Fruit fly (Drosophila melanogaster): ENCODE measurements around the gene PolrMT.
A peak's percentile ranks its signal among the peaks of the same experiment; 100 is the strongest.

PolrMT gene

DNA sequence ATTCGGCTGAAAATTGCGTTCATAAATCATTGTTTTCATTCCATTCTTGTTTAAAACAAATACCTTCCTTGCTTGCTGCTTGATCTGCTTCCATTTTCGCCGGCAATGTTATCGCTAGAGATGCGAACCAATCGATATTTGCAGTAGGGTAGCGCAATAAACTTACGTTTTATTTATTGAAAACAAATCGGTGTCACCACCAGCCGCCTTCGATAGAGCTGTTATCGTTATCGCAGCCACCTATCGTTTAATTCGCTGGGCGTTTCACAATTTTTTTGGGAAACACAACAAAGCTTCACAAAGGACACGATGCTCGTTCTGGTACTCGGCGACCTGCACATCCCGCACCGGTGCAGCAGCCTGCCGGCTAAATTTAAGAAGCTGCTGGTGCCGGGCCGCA lies 42.4 kb upstream of the PolrMT start, which contains the start of the genes Tfb4 and Vps29 (continued):
- TF ChIP-seq chm (GFP tag; IDR thresholded peaks at IDR 0.05) = peak; percentile 30; the same call in 1 of the 2 replicates
- no peak for TF ChIP-seq CG15011 (GFP tag; optimal IDR thresholded peaks at IDR 0.05)
- 0 out of 2 replicates have a peak, but pooled peaks have one; percentile 35 for TF ChIP-seq CG9215 (GFP tag; IDR thresholded peaks at IDR 0.05)
- TF ChIP-seq bowl (GFP tag; IDR thresholded peaks at IDR 0.05) = peak; percentile 16; the same call in 1 of the 2 replicates
- TF ChIP-seq ind (GFP tag; optimal IDR thresholded peaks at IDR 0.05) = peak; percentile 56
- peak; percentile 42 for TF ChIP-seq pum (GFP tag; optimal IDR thresholded peaks at IDR 0.05)
- TF ChIP-seq Drgx (GFP tag; IDR thresholded peaks at IDR 0.05) = 0 out of 2 replicates have a peak, but pooled peaks have one; percentile 34
- peak; percentile 31 for TF ChIP-seq dm (GFP tag; optimal IDR thresholded peaks at IDR 0.05)
- no peak for TF ChIP-seq Dip2 (GFP tag; IDR thresholded peaks at IDR 0.05)
- no peak for TF ChIP-seq H15 (GFP tag; IDR thresholded peaks at IDR 0.05)
- TF ChIP-seq ken (GFP tag; IDR thresholded peaks at IDR 0.05) = peak; percentile 61; the same call in 2 of the 3 replicates
- no peak for TF ChIP-seq wor (GFP tag; IDR thresholded peaks at IDR 0.05)
- peak; percentile 94 for TF ChIP-seq CG6791 (GFP tag; IDR thresholded peaks at IDR 0.05; ENCODE audit: partially characterized antibody)
- peak; percentile 19; the same call in 1 of the 2 replicates for TF ChIP-seq CG42726 (GFP tag; IDR thresholded peaks at IDR 0.05; ENCODE audit: partially characterized antibody)
- TF ChIP-seq ttk (GFP tag; IDR thresholded peaks at IDR 0.05) = no peak
- TF ChIP-seq Hmx (GFP tag; optimal IDR thresholded peaks at IDR 0.05) = no peak
- peak; percentile 69 for TF ChIP-seq CG2116 (GFP tag; optimal IDR thresholded peaks at IDR 0.05)
- TF ChIP-seq sna (GFP tag; IDR thresholded peaks at IDR 0.05; ENCODE audit: partially characterized antibody) = peak; percentile 89
- TF ChIP-seq Sry-δ (GFP tag; optimal IDR thresholded peaks at IDR 0.05) = peak; percentile 94
- peak; percentile 21 for TF ChIP-seq CG10654 (GFP tag; optimal IDR thresholded peaks at IDR 0.05)
- TF ChIP-seq phol (tag; optimal IDR thresholded peaks at IDR 0.05) = peak; percentile 48
- TF ChIP-seq amos (GFP tag; IDR thresholded peaks at IDR 0.05; ENCODE audit: partially characterized antibody) = peak; percentile 87
- no peak for TF ChIP-seq pb (GFP tag; optimal IDR thresholded peaks at IDR 0.05)
- TF ChIP-seq HLH54F (GFP tag; optimal IDR thresholded peaks at IDR 0.05) = peak; percentile 69
- TF ChIP-seq CG43689 (GFP tag; IDR thresholded peaks at IDR 0.05) = no peak
- TF ChIP-seq CG2712 (tag; optimal IDR thresholded peaks at IDR 0.05) = peak; percentile 49
- peak; percentile 65 for TF ChIP-seq row (GFP tag; IDR thresholded peaks at IDR 0.05)
- peak; percentile 55 for TF ChIP-seq chn (GFP tag; optimal IDR thresholded peaks at IDR 0.05)
- peak; percentile 18 for TF ChIP-seq CG3065 (GFP tag; optimal IDR thresholded peaks at IDR 0.05)
- peak; percentile 28 to 73 for TF ChIP-seq dpn (GFP tag; optimal IDR thresholded peaks at IDR 0.05)
- peak; percentile 42 for TF ChIP-seq CG7271 (tag; optimal IDR thresholded peaks at IDR 0.05)
- peak; percentile 12 for TF ChIP-seq CG16863 (GFP tag; optimal IDR thresholded peaks at IDR 0.05)
- peak; percentile 24; the same call in 1 of the 3 replicates for TF ChIP-seq Aef1 (GFP tag; IDR thresholded peaks at IDR 0.05)
- no peak for TF ChIP-seq Nf-YB (GFP tag; optimal IDR thresholded peaks at IDR 0.05)

DNA sequence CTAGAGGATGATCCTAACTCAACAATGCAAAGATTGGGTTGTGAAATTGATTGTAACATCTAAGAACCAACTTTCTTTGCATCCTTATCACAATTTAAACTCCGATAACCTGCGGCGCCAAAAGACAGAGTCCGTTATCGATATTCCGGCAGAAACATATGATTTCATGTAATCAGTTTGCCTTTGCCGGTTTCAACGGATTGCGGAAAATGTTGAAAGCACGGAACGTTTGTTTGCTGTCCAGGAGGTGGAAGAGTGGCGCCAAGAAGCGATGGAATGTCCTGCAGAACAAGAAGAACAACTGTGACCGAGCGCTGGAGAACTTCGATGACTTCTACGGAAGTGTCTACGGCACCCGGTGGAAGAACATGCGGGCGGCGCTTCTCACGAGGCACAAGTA lies 39.5 kb upstream of the PolrMT start:
- TF ChIP-seq CG6683 (GFP tag; optimal IDR thresholded peaks at IDR 0.05) (no peak), Dll (GFP tag; IDR thresholded peaks at IDR 0.05; ENCODE audit: partially characterized antibody) (peak; percentile 72), CG10462 (GFP tag; optimal IDR thresholded peaks at IDR 0.05) (no peak), fd96Cb (tag; optimal IDR thresholded peaks at IDR 0.05) (no peak), Ada2b (GFP tag; IDR thresholded peaks at IDR 0.05) (no peak), CG14860 (GFP tag; IDR thresholded peaks at IDR 0.05; ENCODE audit: partially characterized antibody) (peak; percentile 59; the same call in 2 of the 3 replicates), Camta (GFP tag; optimal IDR thresholded peaks at IDR 0.05) (no peak), NfI (GFP tag; optimal IDR thresholded peaks at IDR 0.05) (no peak), PHDP (tag; optimal IDR thresholded peaks at IDR 0.05) (no peak), nom (GFP tag; optimal IDR thresholded peaks at IDR 0.05) (no peak), pzg (GFP tag; optimal IDR thresholded peaks at IDR 0.05) (peak; percentile 30), CG5180 (GFP tag; optimal IDR thresholded peaks at IDR 0.05) (no peak), CG11560 (tag; IDR thresholded peaks at IDR 0.05) (no peak), vvl (GFP tag; IDR thresholded peaks at IDR 0.05) (no peak), CG2129 (GFP tag; IDR thresholded peaks at IDR 0.05; ENCODE audit: partially characterized antibody) (0 out of 2 replicates have a peak, but pooled peaks have one; percentile 19), mirr (GFP tag; optimal IDR thresholded peaks at IDR 0.05) (no peak), tna (GFP tag; IDR thresholded peaks at IDR 0.05; ENCODE audit: partially characterized antibody) (peak; percentile 50; the same call in 1 of the 2 replicates), row (GFP tag; IDR thresholded peaks at IDR 0.05) (no peak), CG11695 (GFP tag; IDR thresholded peaks at IDR 0.05) (no peak)
